Worm (Caenorhabditis elegans) whole organism, L2 larva: Measurements from ENCODE around the gene gst-15.
A peak's percentile ranks its signal among the peaks of the same experiment; 100 is the strongest.

ENCODE experiments used
- C34F6.9 ChIP-seq: fragments of 150-350 bp; optimal IDR thresholded peaks from 2 replicates; lab custom pipeline; 2014; ENCODE audit warnings: missing biosample characterization, missing genetic modification characterization
- F13H6.1 ChIP-seq: sonication (generic microtip); optimal IDR thresholded peaks from 2 replicates; lab custom pipeline; 2016; ENCODE audit warnings: missing genetic modification characterization, missing compliant biosample characterization
- R02D3.7 ChIP-seq: fragments of 150-350 bp; optimal IDR thresholded peaks from 2 replicates; lab custom pipeline; 2014; ENCODE audit warnings: missing biosample characterization, missing genetic modification characterization
- Y55F3AM.14 ChIP-seq: fragments of 200-800 bp; sonication (Bioruptor generic); optimal IDR thresholded peaks from 2 replicates; lab custom pipeline; 2018; ENCODE audit warnings: mild to moderate bottlenecking, missing genetic modification characterization, missing compliant biosample characterization
- ZK546.5 ChIP-seq: sonication (generic microtip); optimal IDR thresholded peaks from 2 replicates; lab custom pipeline; 2017; ENCODE audit warnings: missing biosample characterization, missing genetic modification characterization
- alr-1 ChIP-seq: fragments of 150-350 bp; optimal IDR thresholded peaks from 2 replicates; lab custom pipeline; 2014; ENCODE audit warnings: missing biosample characterization, missing genetic modification characterization
- aly-2 ChIP-seq: fragments of 150-350 bp; optimal IDR thresholded peaks from 2 replicates; lab custom pipeline; 2014; ENCODE audit warnings: missing biosample characterization, missing genetic modification characterization
- ama-1 ChIP-seq: fragments of 150-350 bp; optimal IDR thresholded peaks from 2 replicates; lab custom pipeline; 2018; ENCODE audit warnings: inconsistent platforms
- blmp-1 ChIP-seq: sonication (generic microtip); optimal IDR thresholded peaks from 2 replicates; lab custom pipeline; 2017; ENCODE audit warnings: missing genetic modification characterization, mild to moderate bottlenecking, missing compliant biosample characterization, antibody characterized with exemption, moderate library complexity; ENCODE audit not compliant: insufficient read depth
- ceh-16 ChIP-seq: fragments of 150-350 bp; optimal IDR thresholded peaks from 2 replicates; lab custom pipeline; 2014; ENCODE audit warnings: missing biosample characterization, missing genetic modification characterization
- ceh-82 ChIP-seq: fragments of 150-350 bp; optimal IDR thresholded peaks from 2 replicates; lab custom pipeline; 2014; ENCODE audit warnings: missing biosample characterization, missing genetic modification characterization
- crh-2 ChIP-seq: sonication (generic microtip); optimal IDR thresholded peaks from 2 replicates; lab custom pipeline; 2017; ENCODE audit warnings: missing biosample characterization, missing genetic modification characterization
- dmd-4 ChIP-seq: sonication (generic microtip); optimal IDR thresholded peaks from 2 replicates; lab custom pipeline; 2017; ENCODE audit warnings: missing biosample characterization, missing genetic modification characterization
- elt-1 ChIP-seq: fragments of 150-350 bp; optimal IDR thresholded peaks from 2 replicates; lab custom pipeline; 2014; ENCODE audit warnings: missing biosample characterization, missing genetic modification characterization
- elt-3 ChIP-seq: sonication (generic microtip); optimal IDR thresholded peaks from 2 replicates; lab custom pipeline; 2017; ENCODE audit warnings: missing biosample characterization, missing genetic modification characterization
- fos-1 ChIP-seq: fragments of 150-350 bp; optimal IDR thresholded peaks from 2 replicates; lab custom pipeline; 2014; ENCODE audit warnings: missing biosample characterization, missing genetic modification characterization
- gmeb-1 ChIP-seq: fragments of 150-350 bp; optimal IDR thresholded peaks from 2 replicates; lab custom pipeline; 2014; ENCODE audit warnings: missing biosample characterization, missing genetic modification characterization
- lin-11 ChIP-seq: fragments of 150-350 bp; sonication (generic microtip); optimal IDR thresholded peaks from 2 replicates; lab custom pipeline; 2014; ENCODE audit warnings: missing biosample characterization, missing genetic modification characterization, inconsistent platforms, mixed read lengths
- lin-13 ChIP-seq: fragments of 150-350 bp; optimal IDR thresholded peaks from 2 replicates; lab custom pipeline; 2014; ENCODE audit warnings: missing biosample characterization, missing genetic modification reagents, missing genetic modification characterization
- lin-39 ChIP-seq: fragments of 150-350 bp; optimal IDR thresholded peaks from 2 replicates; lab custom pipeline; 2014; ENCODE audit warnings: missing biosample characterization, missing genetic modification reagents, missing genetic modification characterization
- mdl-1 ChIP-seq, 2 experiments: fragments of 150-350 bp in 1 of 2; sonication (generic microtip) in 1 of 2; optimal IDR thresholded peaks; 2 replicates each; lab custom pipeline; 2017; ENCODE audit warnings: missing biosample characterization in 2 of 2, missing genetic modification characterization in 2 of 2
- nhr-11 ChIP-seq: fragments of 150-350 bp; optimal IDR thresholded peaks from 2 replicates; lab custom pipeline; 2014; ENCODE audit warnings: missing biosample characterization, missing genetic modification characterization
- nhr-12 ChIP-seq: fragments of 150-350 bp; optimal IDR thresholded peaks from 2 replicates; lab custom pipeline; 2014; ENCODE audit warnings: missing biosample characterization, missing genetic modification characterization
- nhr-129 ChIP-seq: fragments of 150-350 bp; optimal IDR thresholded peaks from 2 replicates; lab custom pipeline; 2014; ENCODE audit warnings: missing biosample characterization, missing genetic modification characterization
- nhr-21 ChIP-seq: fragments of 150-350 bp; optimal IDR thresholded peaks from 2 replicates; lab custom pipeline; 2014; ENCODE audit warnings: missing biosample characterization, missing genetic modification characterization
- nhr-25 ChIP-seq: fragments of 150-350 bp; sonication (generic microtip); optimal IDR thresholded peaks from 3 replicates; lab custom pipeline; 2014; ENCODE audit warnings: missing biosample characterization, missing genetic modification characterization
- nhr-6 ChIP-seq: fragments of 150-350 bp; optimal IDR thresholded peaks from 2 replicates; lab custom pipeline; 2014; ENCODE audit warnings: missing biosample characterization, missing genetic modification characterization
- peb-1 ChIP-seq: fragments of 150-350 bp; optimal IDR thresholded peaks from 2 replicates; lab custom pipeline; 2014; ENCODE audit warnings: missing biosample characterization, missing genetic modification characterization
- skn-1 ChIP-seq: sonication (generic microtip); optimal IDR thresholded peaks from 2 replicates; lab custom pipeline; 2017; ENCODE audit warnings: missing biosample characterization, missing genetic modification characterization
- sma-3 ChIP-seq: sonication (generic microtip); optimal IDR thresholded peaks from 2 replicates; lab custom pipeline; 2016; ENCODE audit warnings: missing genetic modification reagents, missing genetic modification characterization, missing compliant biosample characterization
- sma-9 ChIP-seq, 2 experiments: fragments of 150-350 bp in 1 of 2; sonication (generic microtip) in 1 of 2; optimal IDR thresholded peaks; 2 replicates each; lab custom pipeline; 2014 to 2016; ENCODE audit warnings: missing genetic modification characterization in 2 of 2, mild to moderate bottlenecking in 1 of 2, missing biosample characterization in 1 of 2, missing compliant biosample characterization in 1 of 2, missing genetic modification reagents in 1 of 2, moderate library complexity in 1 of 2
- snpc-4 ChIP-seq: fragments of 150-350 bp; optimal IDR thresholded peaks from 2 replicates; lab custom pipeline; 2014; ENCODE audit warnings: missing biosample characterization, missing genetic modification characterization
- unc-39 ChIP-seq: fragments of 150-350 bp; optimal IDR thresholded peaks from 2 replicates; lab custom pipeline; 2014; ENCODE audit warnings: missing biosample characterization, missing genetic modification characterization
- unc-55 ChIP-seq: fragments of 150-350 bp; sonication (generic microtip); optimal IDR thresholded peaks from 3 replicates; lab custom pipeline; 2014; ENCODE audit warnings: missing biosample characterization, missing genetic modification reagents, missing genetic modification characterization
- unc-62 ChIP-seq: fragments of 150-350 bp; optimal IDR thresholded peaks from 2 replicates; lab custom pipeline; 2014; ENCODE audit warnings: missing biosample characterization, missing genetic modification reagents, missing genetic modification characterization
- zag-1 ChIP-seq: fragments of 150-350 bp; optimal IDR thresholded peaks from 2 replicates; lab custom pipeline; 2014; ENCODE audit warnings: missing biosample characterization, missing genetic modification characterization
- ztf-1 ChIP-seq: fragments of 200-800 bp; sonication (Bioruptor generic); conservative IDR thresholded peaks from 2 replicates; pipeline ENCODE4 v1.3.6; 2022; ENCODE audit warnings: missing genetic modification characterization, missing compliant biosample characterization
- ztf-11 ChIP-seq: sonication (generic microtip); optimal IDR thresholded peaks from 2 replicates; lab custom pipeline; 2017; ENCODE audit warnings: missing biosample characterization, missing genetic modification characterization
- ztf-4 ChIP-seq: fragments of 150-350 bp; optimal IDR thresholded peaks from 2 replicates; lab custom pipeline; 2014; ENCODE audit warnings: missing biosample characterization, missing genetic modification characterization

gst-15 gene

DNA sequence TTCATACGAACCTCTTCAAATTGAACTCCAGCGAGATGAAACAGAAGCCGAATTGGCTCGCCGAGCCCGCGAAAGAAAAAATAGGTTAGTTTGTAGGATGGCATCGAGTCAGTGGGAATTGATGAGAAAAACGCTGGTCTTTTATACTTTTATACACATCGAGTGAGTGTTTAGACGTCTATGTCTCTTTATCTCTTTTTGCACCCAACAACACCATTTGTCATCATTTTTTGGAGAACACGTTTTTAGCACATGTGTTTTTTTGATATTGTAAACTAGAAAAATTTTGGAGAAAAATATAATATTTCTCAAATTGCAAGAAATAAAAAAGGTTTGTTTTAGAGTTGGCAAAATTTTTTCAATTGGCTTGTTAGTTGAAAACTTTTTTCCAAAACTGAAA is 11.3 kb upstream of the gst-15 start, which contains the start of gene gst-16:
gst-16 (minus strand) TSS at position 111 of the 400 bp plus-strand sequence.
- peak; percentile 70 for TF ChIP-seq skn-1 (tag; lab: Kevin White, UChicago)
- TF ChIP-seq peb-1 (tag; lab: Kevin White, UChicago), result no peak

DNA sequence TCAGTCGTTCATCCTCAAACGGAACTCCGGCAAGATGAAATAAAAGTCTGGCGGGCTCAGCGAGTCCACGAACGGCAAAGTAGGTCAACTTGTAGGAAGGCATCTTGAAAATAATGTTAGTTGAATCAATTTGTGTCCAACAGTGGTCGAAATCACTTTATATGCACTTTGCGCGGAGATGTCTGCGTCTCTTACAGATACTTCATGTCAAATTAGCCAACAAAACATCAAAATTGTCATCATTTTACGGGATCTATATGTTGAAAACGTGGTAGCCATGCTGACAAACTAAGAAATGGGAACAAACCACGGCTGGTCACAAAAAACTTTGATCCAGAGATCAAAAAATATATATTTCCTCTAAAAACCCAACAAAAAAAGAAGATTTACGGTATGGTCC is 4.8 kb upstream of the gst-15 start, which contains the start of gene gst-12:
gst-12 (minus strand) TSS at position 254 of the 400 bp plus-strand sequence.
- TF ChIP-seq peb-1 (tag; lab: Kevin White, UChicago) (no peak), nhr-21 (tag; lab: Kevin White, UChicago) (peak; percentile 61), sma-9 (GFP tag; optimal IDR thresholded peaks at IDR 0.05; lab: Kevin White, UChicago) (peak; percentile 63), sma-9 (tag; optimal IDR thresholded peaks at IDR 0.05; lab: Kevin White, UChicago) (no peak)

DNA sequence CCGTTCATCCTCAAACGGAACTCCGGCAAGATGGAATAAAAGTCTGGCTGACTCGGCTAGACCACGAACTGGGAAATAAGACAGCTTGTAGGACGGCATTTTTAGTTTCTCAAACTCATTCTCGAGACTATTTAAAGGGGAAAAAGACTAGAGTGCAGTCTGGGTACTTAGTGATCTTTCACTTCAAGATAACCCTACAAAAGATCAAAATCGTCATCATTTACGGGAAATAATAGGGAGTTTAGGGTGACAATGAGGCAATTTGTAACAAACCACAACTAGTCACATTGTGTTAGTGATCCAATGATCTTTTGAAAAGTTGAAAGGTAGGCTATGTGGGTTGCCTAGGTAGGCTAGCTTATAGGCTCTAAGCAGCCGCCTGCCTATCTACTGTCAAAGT is 3.0 kb upstream of the gst-15 start, which contains the start of gene gst-14:
gst-14 (minus strand) TSS at position 101 of the 400 bp plus-strand sequence.
- TF ChIP-seq unc-55 (GFP tag; lab: Kevin White, UChicago) (no peak), elt-3 (tag; lab: Kevin White, UChicago) (no peak), nhr-6 (tag; lab: Kevin White, UChicago) (no peak), nhr-25 (tag; lab: Kevin White, UChicago) (no peak), unc-62 (no peak), gmeb-1 (tag; lab: Kevin White, UChicago) (no peak), mdl-1 (tag; optimal IDR thresholded peaks at IDR 0.05; lab: Kevin White, UChicago) (no peak), ceh-16 (tag; lab: Kevin White, UChicago) (no peak), ZK546.5 (tag; lab: Kevin White, UChicago) (no peak), F13H6.1 (tag; lab: Kevin White, UChicago) (no peak), peb-1 (tag; lab: Kevin White, UChicago) (no peak)

DNA sequence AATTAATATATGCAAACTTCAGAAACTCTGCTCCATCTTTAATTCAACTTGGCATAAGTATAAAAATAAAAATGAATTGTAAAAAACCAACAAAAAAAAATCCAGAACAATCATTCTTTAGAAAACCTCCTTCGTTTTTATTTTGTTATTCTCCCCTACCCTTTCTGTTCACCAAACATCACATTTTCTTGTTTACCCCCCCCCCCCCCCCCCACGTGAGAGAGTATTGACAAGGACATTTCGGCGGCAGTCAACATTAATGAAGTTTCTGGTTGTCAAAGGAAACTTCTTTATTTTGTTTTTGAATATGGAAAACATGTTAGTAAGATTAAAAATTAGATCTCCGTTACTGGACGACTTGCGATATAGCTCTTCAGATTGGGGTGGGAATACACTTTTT is 1.5 kb upstream of the gst-15 start:
- TF ChIP-seq peb-1 (tag; lab: Kevin White, UChicago) (no peak), sma-3 (GFP tag; lab: Kevin White, UChicago) (no peak), mdl-1 (tag; optimal IDR thresholded peaks at IDR 0.05; lab: Kevin White, UChicago) (no peak), fos-1 (no peak), ama-1 (no peak), nhr-6 (tag; lab: Kevin White, UChicago) (no peak), blmp-1 (tag; lab: Kevin White, UChicago) (no peak), Y55F3AM.14 (GFP tag; lab: Kevin White, UChicago) (no peak), lin-39 (tag; lab: Kevin White, UChicago) (no peak), ZK546.5 (tag; lab: Kevin White, UChicago) (no peak), skn-1 (tag; lab: Kevin White, UChicago) (no peak), C34F6.9 (tag; lab: Kevin White, UChicago) (no peak), ceh-16 (tag; lab: Kevin White, UChicago) (no peak), R02D3.7 (tag; lab: Kevin White, UChicago) (no peak), elt-1 (tag; lab: Kevin White, UChicago) (no peak), elt-3 (tag; lab: Kevin White, UChicago) (no peak), lin-11 (tag; lab: Kevin White, UChicago) (no peak), nhr-11 (tag; lab: Kevin White, UChicago) (no peak), gmeb-1 (tag; lab: Kevin White, UChicago) (no peak), crh-2 (tag; lab: Kevin White, UChicago) (no peak)

DNA sequence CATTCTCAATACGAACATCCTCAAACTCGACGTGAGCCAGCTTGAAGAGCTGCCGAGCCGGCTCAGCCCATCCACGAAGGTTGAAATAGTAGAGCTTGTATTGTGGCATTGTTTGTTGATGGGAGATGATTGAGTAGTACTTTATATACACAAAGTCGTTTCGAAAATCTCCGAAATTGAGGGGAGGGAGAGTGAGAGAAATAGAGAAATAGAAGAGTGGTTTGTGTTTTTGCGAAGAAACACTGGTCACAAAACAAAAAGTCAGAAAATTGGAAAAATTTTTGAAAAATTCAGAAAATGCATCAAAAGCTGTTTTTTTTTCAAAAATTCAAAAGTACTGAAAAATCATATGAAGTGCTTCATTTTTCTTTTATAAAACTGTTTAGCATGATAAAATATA is 1.8 kb downstream of the gst-15 start, which contains the start of gene gst-24:
gst-24 (minus strand) TSS at position 181 of the 400 bp plus-strand sequence.
- TF ChIP-seq F13H6.1 (tag; lab: Kevin White, UChicago) (no peak), peb-1 (tag; lab: Kevin White, UChicago) (no peak), unc-55 (GFP tag; lab: Kevin White, UChicago) (peak; percentile 0), C34F6.9 (tag; lab: Kevin White, UChicago) (peak; percentile 65)

DNA sequence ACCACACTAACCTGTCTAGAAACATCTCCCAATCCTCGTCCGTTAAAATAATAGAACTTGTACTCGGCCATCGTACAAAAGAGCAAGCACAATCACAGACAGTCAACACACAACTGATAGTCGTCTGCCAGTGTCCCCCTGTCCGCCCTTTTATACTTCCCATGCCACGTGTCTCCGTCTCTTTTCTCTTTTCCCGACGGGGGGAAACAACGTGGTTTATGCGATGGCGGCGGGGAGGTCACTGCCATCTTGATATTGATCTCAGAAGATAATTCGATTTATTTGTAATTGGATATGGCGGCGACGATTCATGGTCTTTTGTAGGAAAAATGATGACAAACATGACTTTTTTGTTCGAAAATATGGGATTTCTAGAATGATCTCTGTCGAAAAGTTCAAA is 3.3 kb downstream of the gst-15 start, which contains the start of gene gst-20:
gst-20 (minus strand) TSS at position 170 of the 400 bp plus-strand sequence.
- TF ChIP-seq ceh-82 (tag; lab: Kevin White, UChicago) (no peak), unc-39 (tag; lab: Kevin White, UChicago) (no peak), lin-13 (no peak), snpc-4 (no peak), F13H6.1 (tag; lab: Kevin White, UChicago) (peak; percentile 50), nhr-12 (no peak), alr-1 (no peak), fos-1 (peak; percentile 35), lin-11 (tag; lab: Kevin White, UChicago) (no peak), elt-1 (tag; lab: Kevin White, UChicago) (no peak), dmd-4 (tag; lab: Kevin White, UChicago) (no peak), crh-2 (tag; lab: Kevin White, UChicago) (peak; percentile 78), nhr-129 (tag; lab: Kevin White, UChicago) (peak; percentile 6), C34F6.9 (tag; lab: Kevin White, UChicago) (no peak), sma-9 (GFP tag; optimal IDR thresholded peaks at IDR 0.05; lab: Kevin White, UChicago) (peak; percentile 91), sma-9 (tag; optimal IDR thresholded peaks at IDR 0.05; lab: Kevin White, UChicago) (no peak), zag-1 (tag; lab: Kevin White, UChicago) (no peak), ztf-11 (tag; lab: Kevin White, UChicago) (no peak), ztf-1 (GFP tag; lab: Robert Waterston, UW) (no peak), ama-1 (no peak), aly-2 (no peak), peb-1 (tag; lab: Kevin White, UChicago) (no peak), ztf-4 (tag; lab: Kevin White, UChicago) (no peak), gmeb-1 (tag; lab: Kevin White, UChicago) (peak; percentile 21), ceh-16 (tag; lab: Kevin White, UChicago) (no peak)
